Fruit fly (Drosophila melanogaster) whole organism, embryonic: Measurements from ENCODE around the gene CG14014.

Experiments used
- Aef1 ChIP-seq: fragments of 200-800 bp; sonication (Bioruptor generic); IDR thresholded peaks from 3 replicates; pipeline ENCODE4 v1.3.6; 2022; ENCODE audit warnings: missing biosample characterization, missing genetic modification characterization
- Antp ChIP-seq: fragments of 200-800 bp; sonication (Bioruptor generic); optimal IDR thresholded peaks from 3 replicates; lab custom pipeline; 2016; ENCODE audit warnings: missing biosample characterization, missing genetic modification characterization
- B-H1 ChIP-seq: fragments of 200-800 bp; sonication (Bioruptor generic); IDR thresholded peaks from 3 replicates; pipeline ENCODE4 v1.3.6; 2022; ENCODE audit warnings: missing biosample characterization, missing genetic modification characterization
- Bdp1 ChIP-seq: fragments of 200-800 bp; sonication (Bioruptor generic); optimal IDR thresholded peaks from 3 replicates; lab custom pipeline; 2016; ENCODE audit warnings: missing biosample characterization, missing genetic modification characterization
- C15 ChIP-seq: fragments of 200-800 bp; sonication (Bioruptor generic); IDR thresholded peaks from 3 replicates; pipeline ENCODE4 v1.3.6; 2022; ENCODE audit warnings: missing biosample characterization, missing genetic modification characterization
- CG11560 ChIP-seq: fragments of 200-800 bp; sonication (Bioruptor generic); IDR thresholded peaks from 3 replicates; pipeline ENCODE4 v1.3.6; 2022; ENCODE audit warnings: missing biosample characterization, missing genetic modification characterization
- CG12104 ChIP-seq: fragments of 200-800 bp; sonication (Bioruptor generic); optimal IDR thresholded peaks from 3 replicates; lab custom pipeline; 2016; ENCODE audit warnings: missing biosample characterization, missing genetic modification characterization
- CG12299 ChIP-seq: fragments of 200-800 bp; sonication (Bioruptor generic); optimal IDR thresholded peaks from 2 replicates; lab custom pipeline; 2018; ENCODE audit warnings: missing biosample characterization, mild to moderate bottlenecking, missing genetic modification characterization
- CG12659 ChIP-seq: fragments of 200-800 bp; sonication (Bioruptor generic); optimal IDR thresholded peaks from 3 replicates; lab custom pipeline; 2017; ENCODE audit warnings: mild to moderate bottlenecking, missing biosample characterization, missing genetic modification reagents, missing genetic modification characterization
- CG13624 ChIP-seq: fragments of 200-800 bp; sonication (Bioruptor generic); optimal IDR thresholded peaks from 2 replicates; lab custom pipeline; 2016; ENCODE audit warnings: missing biosample characterization, missing genetic modification characterization
- CG15601 ChIP-seq: fragments of 200-800 bp; sonication (Bioruptor generic); optimal IDR thresholded peaks from 3 replicates; lab custom pipeline; 2019; ENCODE audit warnings: missing biosample characterization, mild to moderate bottlenecking, missing genetic modification characterization, moderate library complexity
- CG1602 ChIP-seq: fragments of 200-800 bp; sonication (Bioruptor generic); optimal IDR thresholded peaks from 3 replicates; lab custom pipeline; 2016; ENCODE audit warnings: missing biosample characterization, missing genetic modification characterization
- CG1603 ChIP-seq: fragments of 200-800 bp; sonication (Bioruptor generic); optimal IDR thresholded peaks from 2 replicates; lab custom pipeline; 2019; ENCODE audit warnings: missing biosample characterization, mild to moderate bottlenecking, missing genetic modification characterization, moderate library complexity
- CG17612 ChIP-seq: fragments of 200-800 bp; sonication (Bioruptor generic); IDR thresholded peaks from 2 replicates; pipeline ENCODE4 v1.3.6; 2022; ENCODE audit warnings: missing biosample characterization, missing genetic modification characterization
- CG18619 ChIP-seq: fragments of 200-800 bp; sonication (Bioruptor generic); optimal IDR thresholded peaks from 3 replicates; lab custom pipeline; 2017; ENCODE audit warnings: missing biosample characterization, mild to moderate bottlenecking, missing genetic modification characterization
- CG2116 ChIP-seq: fragments of 200-800 bp; sonication (Bioruptor generic); optimal IDR thresholded peaks from 3 replicates; lab custom pipeline; 2018; ENCODE audit warnings: missing biosample characterization, mild to moderate bottlenecking, missing genetic modification characterization
- CG2129 ChIP-seq: fragments of 200-800 bp; sonication (Bioruptor generic); IDR thresholded peaks from 2 replicates; pipeline ENCODE4 v1.3.6; 2022; ENCODE audit warnings: missing biosample characterization, missing genetic modification characterization; ENCODE audit not compliant: partially characterized antibody
- CG31441 ChIP-seq: fragments of 200-800 bp; sonication (Bioruptor generic); IDR thresholded peaks from 2 replicates; pipeline ENCODE4 v1.3.6; 2022; ENCODE audit warnings: missing biosample characterization, missing genetic modification characterization
- CG34376 ChIP-seq: fragments of 200-800 bp; sonication (Bioruptor generic); optimal IDR thresholded peaks from 2 replicates; lab custom pipeline; 2018; ENCODE audit warnings: missing biosample characterization, mild to moderate bottlenecking, missing genetic modification characterization
- CG4282 ChIP-seq: fragments of 200-800 bp; sonication (Bioruptor generic); optimal IDR thresholded peaks from 2 replicates; lab custom pipeline; 2016; ENCODE audit warnings: missing biosample characterization, missing genetic modification characterization
- CG43689 ChIP-seq: fragments of 200-800 bp; sonication (Bioruptor generic); IDR thresholded peaks from 2 replicates; pipeline ENCODE4 v1.3.6; 2022; ENCODE audit warnings: missing biosample characterization, missing genetic modification characterization
- CG4854 ChIP-seq: fragments of 200-800 bp; sonication (Bioruptor generic); optimal IDR thresholded peaks from 2 replicates; lab custom pipeline; 2016; ENCODE audit warnings: missing biosample characterization, missing genetic modification characterization, inconsistent platforms
- CG6175 ChIP-seq: fragments of 200-800 bp; sonication (Bioruptor generic); IDR thresholded peaks from 3 replicates; pipeline ENCODE4 v1.3.6; 2022; ENCODE audit warnings: missing biosample characterization, missing genetic modification characterization
- CG6689 ChIP-seq: fragments of 200-800 bp; sonication (Bioruptor generic); IDR thresholded peaks from 2 replicates; pipeline ENCODE4 v1.3.6; 2022; ENCODE audit warnings: missing biosample characterization, missing genetic modification characterization
- CG6765 ChIP-seq: fragments of 200-800 bp; sonication (Bioruptor generic); optimal IDR thresholded peaks from 3 replicates; lab custom pipeline; 2017; ENCODE audit warnings: missing biosample characterization, mild to moderate bottlenecking, missing genetic modification characterization
- CG9215 ChIP-seq: fragments of 200-800 bp; sonication (Bioruptor generic); IDR thresholded peaks from 2 replicates; pipeline ENCODE4 v1.3.6; 2022; ENCODE audit warnings: missing biosample characterization, missing genetic modification characterization
- CG9797 ChIP-seq: fragments of 200-800 bp; sonication (Bioruptor generic); optimal IDR thresholded peaks from 3 replicates; lab custom pipeline; 2018; ENCODE audit warnings: missing biosample characterization, mild to moderate bottlenecking, missing genetic modification characterization
- Dbx ChIP-seq: fragments of 200-800 bp; sonication (Bioruptor generic); IDR thresholded peaks from 3 replicates; pipeline ENCODE4 v1.3.6; 2022; ENCODE audit warnings: missing biosample characterization, missing genetic modification characterization
- Dp ChIP-seq: fragments of 200-800 bp; sonication (Bioruptor generic); optimal IDR thresholded peaks from 2 replicates; lab custom pipeline; 2018; ENCODE audit warnings: missing biosample characterization, mild to moderate bottlenecking, missing genetic modification characterization, moderate library complexity
- Elba2 ChIP-seq: fragments of 200-800 bp; sonication (Bioruptor generic); optimal IDR thresholded peaks from 3 replicates; lab custom pipeline; 2016; ENCODE audit warnings: missing biosample characterization, missing genetic modification characterization
- H2.0 ChIP-seq: fragments of 200-800 bp; sonication (Bioruptor generic); IDR thresholded peaks from 2 replicates; pipeline ENCODE4 v1.3.6; 2022; ENCODE audit warnings: missing biosample characterization, missing genetic modification characterization
- Lhr ChIP-seq: fragments of 200-800 bp; sonication (Bioruptor generic); optimal IDR thresholded peaks from 3 replicates; lab custom pipeline; 2017; ENCODE audit warnings: mild to moderate bottlenecking, missing biosample characterization, missing genetic modification reagents, missing genetic modification characterization
- Oli ChIP-seq: fragments of 200-800 bp; sonication (Bioruptor generic); optimal IDR thresholded peaks from 2 replicates; lab custom pipeline; 2018; ENCODE audit warnings: missing biosample characterization, mild to moderate bottlenecking, missing genetic modification characterization, moderate library complexity
- bcd ChIP-seq: fragments of 200-800 bp; sonication (Bioruptor generic); optimal IDR thresholded peaks from 2 replicates; lab custom pipeline; 2017; ENCODE audit warnings: missing biosample characterization, mild to moderate bottlenecking, missing genetic modification characterization
- bigmax ChIP-seq: fragments of 200-800 bp; sonication (Bioruptor generic); optimal IDR thresholded peaks from 2 replicates; lab custom pipeline; 2018; ENCODE audit warnings: missing biosample characterization, mild to moderate bottlenecking, missing genetic modification characterization
- eve ChIP-seq, 2 experiments: fragments of >200 bp; optimal IDR thresholded peaks; 2 replicates each; lab custom pipeline; 2017; ENCODE audit warnings: missing biosample characterization in 2 of 2, missing genetic modification characterization in 2 of 2
- fd3F ChIP-seq: fragments of 200-800 bp; sonication (Bioruptor generic); optimal IDR thresholded peaks from 2 replicates; lab custom pipeline; 2018; ENCODE audit warnings: missing biosample characterization, mild to moderate bottlenecking, missing genetic modification characterization, moderate library complexity
- gce ChIP-seq: fragments of 200-800 bp; sonication (Bioruptor generic); IDR thresholded peaks from 3 replicates; pipeline ENCODE4 v1.3.6; 2022; ENCODE audit warnings: missing biosample characterization, missing genetic modification characterization
- gem ChIP-seq: fragments of 200-800 bp; sonication (Bioruptor generic); optimal IDR thresholded peaks from 2 replicates; lab custom pipeline; 2019; ENCODE audit warnings: missing biosample characterization, mild to moderate bottlenecking, missing genetic modification characterization, moderate library complexity
- hbn ChIP-seq: fragments of 200-800 bp; sonication (Bioruptor generic); IDR thresholded peaks from 2 replicates; pipeline ENCODE4 v1.3.6; 2022; ENCODE audit warnings: missing biosample characterization, missing genetic modification characterization; ENCODE audit not compliant: partially characterized antibody
- mam ChIP-seq: fragments of 200-800 bp; sonication (Bioruptor generic); optimal IDR thresholded peaks from 3 replicates; lab custom pipeline; 2016; ENCODE audit warnings: missing biosample characterization, missing genetic modification characterization
- prd ChIP-seq, 3 experiments: fragments of >200 bp in 2 of 3; fragments of 200-800 bp in 1 of 3; sonication (Bioruptor generic) in 1 of 3; optimal IDR thresholded peaks in 2 of 3; IDR thresholded peaks in 1 of 3; 2 replicates in 2 of 3; 3 replicates in 1 of 3; pipeline versions ENCODE4 v1.3.6 to Lab custom; 2017 to 2022; ENCODE audit warnings: missing biosample characterization in 1 of 3, missing genetic modification characterization in 1 of 3
- pzg ChIP-seq: fragments of 200-800 bp; sonication (Bioruptor generic); optimal IDR thresholded peaks from 3 replicates; lab custom pipeline; 2018; ENCODE audit warnings: missing biosample characterization, mild to moderate bottlenecking, missing genetic modification characterization, moderate library complexity
- sd ChIP-seq: fragments of 200-800 bp; sonication (Bioruptor generic); optimal IDR thresholded peaks from 3 replicates; lab custom pipeline; 2018; ENCODE audit warnings: missing biosample characterization, mild to moderate bottlenecking, missing genetic modification characterization, moderate library complexity
- sqz ChIP-seq: fragments of 200-800 bp; sonication (Bioruptor generic); optimal IDR thresholded peaks from 3 replicates; lab custom pipeline; 2018; ENCODE audit warnings: missing biosample characterization, mild to moderate bottlenecking, missing genetic modification characterization
- sug ChIP-seq: fragments of 200-800 bp; optimal IDR thresholded peaks from 2 replicates; lab custom pipeline; 2019; ENCODE audit warnings: missing biosample characterization, mild to moderate bottlenecking, missing genetic modification characterization, moderate library complexity
- tll ChIP-seq, 2 experiments: fragments of 200-800 bp in 1 of 2; fragments of >200 bp in 1 of 2; sonication (Bioruptor generic) in 1 of 2; optimal IDR thresholded peaks; 2 replicates each; lab custom pipeline; 2017 to 2019; ENCODE audit warnings: missing biosample characterization in 2 of 2, missing genetic modification characterization in 2 of 2, mild to moderate bottlenecking in 1 of 2, moderate library complexity in 1 of 2
- tx ChIP-seq: fragments of 200-800 bp; sonication (Bioruptor generic); optimal IDR thresholded peaks from 2 replicates; lab custom pipeline; 2016; ENCODE audit warnings: missing biosample characterization, missing genetic modification characterization
- vnd ChIP-seq: fragments of 200-800 bp; sonication (Bioruptor generic); IDR thresholded peaks from 3 replicates; pipeline ENCODE4 v1.3.6; 2022; ENCODE audit warnings: missing biosample characterization, missing genetic modification characterization; ENCODE audit not compliant: partially characterized antibody
- zfh2 ChIP-seq: fragments of 200-800 bp; sonication (Bioruptor generic); optimal IDR thresholded peaks from 2 replicates; lab custom pipeline; 2016; ENCODE audit warnings: missing biosample characterization, missing genetic modification characterization

Gene CG14014

DNA sequence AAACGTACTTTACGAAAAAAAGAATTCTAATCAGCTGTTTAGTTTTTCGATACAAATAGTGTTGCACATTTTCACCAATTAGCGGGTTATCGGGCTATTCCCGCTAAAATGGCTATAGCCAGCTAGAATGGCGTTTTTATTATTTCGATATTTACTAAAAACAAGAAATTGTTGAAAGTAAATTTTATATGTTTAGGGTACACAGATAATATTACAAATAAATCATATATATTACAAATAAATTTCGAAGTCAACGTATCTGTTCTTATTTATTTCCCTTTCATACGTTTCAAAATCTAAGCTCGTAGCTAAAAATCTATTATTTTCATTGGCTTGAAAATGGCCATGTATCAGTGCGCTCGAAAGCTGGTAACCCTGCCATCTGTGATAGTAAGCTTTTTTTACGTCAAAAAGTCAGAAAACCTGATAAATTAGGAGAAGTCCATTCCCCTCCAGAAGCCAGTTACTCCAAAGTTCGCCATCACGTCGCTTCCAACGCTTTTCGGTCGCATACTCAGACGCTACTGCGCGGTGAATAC is 30.7 kb downstream of the CG14014 start, which contains the start of the genes CG7382 and cl:
Gene CG7382, minus strand, starts transcription at position 51 of the 539 bp plus-strand sequence.
Gene cl, plus strand, starts transcription at position 290 of the 539 bp plus-strand sequence.
- TF ChIP-seq CG12659 (GFP tag; lab: Kevin White, UChicago): peak; percentile 71
- no peak for TF ChIP-seq CG6765 (GFP tag; lab: Kevin White, UChicago)
- peak; percentile 31; the same call in 1 of the 2 replicates for TF ChIP-seq CG9215
- TF ChIP-seq C15 (GFP tag; lab: Robert Waterston, UW): no peak
- TF ChIP-seq CG1602 (GFP tag; lab: Kevin White, UChicago): peak; percentile 12
- no peak for TF ChIP-seq Oli (tag; lab: Kevin White, UChicago)
- no peak for TF ChIP-seq CG2129 (GFP tag; lab: Robert Waterston, UW)
- no peak for TF ChIP-seq prd (optimal IDR thresholded peaks at IDR 0.05; lab: Kevin White, UChicago)
- TF ChIP-seq prd (GFP tag; IDR thresholded peaks at IDR 0.05; lab: Robert Waterston, UW): peak; percentile 27; the same call in 1 of the 3 replicates
- TF ChIP-seq tx (GFP tag; lab: Kevin White, UChicago): no peak
- no peak for TF ChIP-seq CG13624
- TF ChIP-seq CG15601 (tag; lab: Kevin White, UChicago): peak; percentile 61
- no peak for TF ChIP-seq Bdp1 (GFP tag; lab: Kevin White, UChicago)
- peak; percentile 21 to 53 for TF ChIP-seq tll (GFP tag; optimal IDR thresholded peaks at IDR 0.05; lab: Kevin White, UChicago)
- TF ChIP-seq CG6175 (GFP tag; lab: Robert Waterston, UW): no peak
- TF ChIP-seq B-H1 (GFP tag; lab: Robert Waterston, UW): no peak
- TF ChIP-seq CG4282 (GFP tag; lab: Kevin White, UChicago): no peak
- peak; percentile 44 for TF ChIP-seq bcd (GFP tag; lab: Kevin White, UChicago)
- no peak for TF ChIP-seq Aef1
- TF ChIP-seq pzg (GFP tag; lab: Kevin White, UChicago): peak; percentile 50
- no peak for TF ChIP-seq Lhr (GFP tag; lab: Kevin White, UChicago)
- TF ChIP-seq Dbx (GFP tag; lab: Robert Waterston, UW): 0 out of 3 replicates have a peak, but pooled peaks have one; percentile 33
- TF ChIP-seq hbn (GFP tag; lab: Robert Waterston, UW): no peak
- TF ChIP-seq CG2116 (GFP tag; lab: Kevin White, UChicago): peak; percentile 64
- peak; percentile 64 for TF ChIP-seq gem (tag; lab: Kevin White, UChicago)
- no peak for TF ChIP-seq H2.0 (GFP tag; lab: Robert Waterston, UW)
- peak; percentile 9 for TF ChIP-seq Antp (GFP tag; lab: Kevin White, UChicago)
- peak; percentile 4 for TF ChIP-seq Dp (GFP tag; lab: Kevin White, UChicago)
- TF ChIP-seq CG12299 (tag; lab: Kevin White, UChicago): peak; percentile 7
- peak; percentile 11 for TF ChIP-seq fd3F
- no peak for TF ChIP-seq CG43689 (GFP tag; lab: Robert Waterston, UW)
- peak; percentile 65 for TF ChIP-seq sqz (GFP tag; lab: Kevin White, UChicago)
- TF ChIP-seq sd (tag; lab: Kevin White, UChicago): peak; percentile 59
- no peak for TF ChIP-seq gce
- TF ChIP-seq zfh2 (GFP tag; lab: Kevin White, UChicago): peak; percentile 25
- no peak for TF ChIP-seq eve (GFP tag; optimal IDR thresholded peaks at IDR 0.05; lab: Kevin White, UChicago)
- no peak for TF ChIP-seq CG4854 (GFP tag; lab: Kevin White, UChicago)
- no peak for TF ChIP-seq vnd (GFP tag; lab: Robert Waterston, UW)
- TF ChIP-seq CG9797: peak; percentile 31
- TF ChIP-seq CG11560 (tag; lab: Robert Waterston, UW): no peak
- peak; percentile 81 for TF ChIP-seq sug (tag; lab: Kevin White, UChicago)
- no peak for TF ChIP-seq bigmax (GFP tag; lab: Kevin White, UChicago)
- TF ChIP-seq CG6689 (GFP tag; lab: Robert Waterston, UW): no peak
- peak; percentile 33 for TF ChIP-seq CG34376 (GFP tag; lab: Kevin White, UChicago)
- no peak for TF ChIP-seq CG17612
- peak; percentile 60 for TF ChIP-seq CG12104
- TF ChIP-seq CG18619: peak; percentile 27
- no peak for TF ChIP-seq CG1603
- TF ChIP-seq CG31441: peak; percentile 61; the same call in 1 of the 2 replicates
- TF ChIP-seq mam: peak; percentile 16
- no peak for TF ChIP-seq Elba2 (GFP tag; lab: Kevin White, UChicago)
